Worm (Caenorhabditis elegans) whole organism, late embryonic: ENCODE data around the gene B0035.21.

Experiments
- F13H6.1 ChIP-seq: sonication (generic microtip); optimal IDR thresholded peaks from 2 replicates; lab custom pipeline; 2016; ENCODE audit warnings: missing genetic modification characterization, missing compliant biosample characterization
- T23F11.4 ChIP-seq: fragments of 200-800 bp; sonication (Bioruptor generic); optimal IDR thresholded peaks from 2 replicates; lab custom pipeline; 2018; ENCODE audit warnings: mild to moderate bottlenecking, missing genetic modification characterization, missing compliant biosample characterization
- ahr-1 ChIP-seq: sonication (generic microtip); optimal IDR thresholded peaks from 2 replicates; lab custom pipeline; 2016; ENCODE audit warnings: missing genetic modification characterization, missing compliant biosample characterization
- ama-1 ChIP-seq: fragments of 150-350 bp; optimal IDR thresholded peaks from 2 replicates; lab custom pipeline; 2014
- ceh-14 ChIP-seq: sonication (generic microtip); optimal IDR thresholded peaks from 2 replicates; lab custom pipeline; 2016; ENCODE audit warnings: missing genotype, missing genetic modification characterization, missing compliant biosample characterization
- ceh-18 ChIP-seq: sonication (generic microtip); optimal IDR thresholded peaks from 2 replicates; lab custom pipeline; 2016; ENCODE audit warnings: missing genetic modification characterization, missing compliant biosample characterization
- ceh-19 ChIP-seq: fragments of 200-800 bp; sonication (Bioruptor generic); optimal IDR thresholded peaks from 2 replicates; lab custom pipeline; 2018; ENCODE audit warnings: mild to moderate bottlenecking, missing genetic modification characterization, missing compliant biosample characterization
- ceh-2 ChIP-seq: sonication (generic microtip); optimal IDR thresholded peaks from 2 replicates; lab custom pipeline; 2016; ENCODE audit warnings: missing genotype, missing genetic modification characterization, missing compliant biosample characterization
- ceh-24 ChIP-seq: sonication (generic microtip); optimal IDR thresholded peaks from 2 replicates; lab custom pipeline; 2016; ENCODE audit warnings: mild to moderate bottlenecking, missing genetic modification characterization, missing compliant biosample characterization
- ceh-30 ChIP-seq: fragments of 150-350 bp; optimal IDR thresholded peaks from 2 replicates; lab custom pipeline; 2014; ENCODE audit warnings: missing biosample characterization, missing genetic modification characterization
- ceh-31 ChIP-seq: sonication (generic microtip); optimal IDR thresholded peaks from 2 replicates; lab custom pipeline; 2016; ENCODE audit warnings: missing genetic modification characterization, missing compliant biosample characterization
- ceh-34 ChIP-seq: sonication (generic microtip); optimal IDR thresholded peaks from 2 replicates; lab custom pipeline; 2016; ENCODE audit warnings: mild to moderate bottlenecking, missing genetic modification characterization, missing compliant biosample characterization
- ceh-45 ChIP-seq: fragments of 200-800 bp; sonication (Bioruptor generic); IDR thresholded peaks from 2 replicates; pipeline ENCODE4 v1.3.6; 2022; ENCODE audit warnings: missing genetic modification reagents, missing genetic modification characterization, missing compliant biosample characterization
- ceh-6 ChIP-seq: fragments of 200-800 bp; sonication (Bioruptor generic); optimal IDR thresholded peaks from 2 replicates; lab custom pipeline; 2018; ENCODE audit warnings: mild to moderate bottlenecking, missing genetic modification characterization, missing compliant biosample characterization
- ceh-9 ChIP-seq: sonication (generic microtip); optimal IDR thresholded peaks from 2 replicates; lab custom pipeline; 2016; ENCODE audit warnings: mild to moderate bottlenecking, missing genetic modification characterization, inconsistent platforms, missing compliant biosample characterization
- dmd-4 ChIP-seq: sonication (generic microtip); optimal IDR thresholded peaks from 2 replicates; lab custom pipeline; 2016; ENCODE audit warnings: borderline replicate concordance, missing genetic modification characterization, missing compliant biosample characterization
- dve-1 ChIP-seq: sonication (generic microtip); optimal IDR thresholded peaks from 2 replicates; lab custom pipeline; 2017; ENCODE audit warnings: antibody characterized with exemption, mild to moderate bottlenecking, missing genetic modification characterization, missing compliant biosample characterization
- elt-2 ChIP-seq: sonication (generic microtip); optimal IDR thresholded peaks from 2 replicates; lab custom pipeline; 2016; ENCODE audit warnings: missing genetic modification reagents, missing genetic modification characterization, missing compliant biosample characterization
- eyg-1 ChIP-seq: sonication (generic microtip); optimal IDR thresholded peaks from 2 replicates; lab custom pipeline; 2016; ENCODE audit warnings: missing genotype, missing genetic modification characterization, missing compliant biosample characterization
- fkh-10 ChIP-seq: fragments of 150-350 bp; optimal IDR thresholded peaks from 2 replicates; lab custom pipeline; 2014; ENCODE audit warnings: missing biosample characterization, missing genetic modification reagents, missing genetic modification characterization
- fkh-6 ChIP-seq: sonication (generic microtip); optimal IDR thresholded peaks from 2 replicates; lab custom pipeline; 2016; ENCODE audit warnings: missing genetic modification characterization, missing compliant biosample characterization
- gmeb-2 ChIP-seq: sonication (generic microtip); optimal IDR thresholded peaks from 2 replicates; lab custom pipeline; 2016; ENCODE audit warnings: missing genetic modification characterization, inconsistent platforms, missing compliant biosample characterization
- hlh-30 ChIP-seq: sonication (generic microtip); optimal IDR thresholded peaks from 2 replicates; lab custom pipeline; 2017; ENCODE audit warnings: antibody characterized with exemption, missing genetic modification characterization, missing compliant biosample characterization; ENCODE audit not compliant: insufficient read depth
- hlh-6 ChIP-seq: sonication (generic microtip); optimal IDR thresholded peaks from 2 replicates; lab custom pipeline; 2016; ENCODE audit warnings: missing genotype, missing genetic modification characterization, missing compliant biosample characterization
- hlh-8 ChIP-seq: sonication (generic microtip); optimal IDR thresholded peaks from 2 replicates; lab custom pipeline; 2016; ENCODE audit warnings: missing genotype, missing genetic modification characterization, missing compliant biosample characterization
- lim-6 ChIP-seq: sonication (generic microtip); optimal IDR thresholded peaks from 2 replicates; lab custom pipeline; 2016; ENCODE audit warnings: missing genetic modification characterization, missing compliant biosample characterization
- lin-11 ChIP-seq: fragments of 200-800 bp; sonication (Bioruptor generic); optimal IDR thresholded peaks from 2 replicates; lab custom pipeline; 2018; ENCODE audit warnings: mild to moderate bottlenecking, missing genetic modification characterization, missing compliant biosample characterization
- madf-2 ChIP-seq: sonication (generic microtip); optimal IDR thresholded peaks from 2 replicates; lab custom pipeline; 2017; ENCODE audit warnings: missing genetic modification characterization, missing compliant biosample characterization
- mec-3 ChIP-seq: sonication (generic microtip); optimal IDR thresholded peaks from 2 replicates; lab custom pipeline; 2016; ENCODE audit warnings: borderline replicate concordance, missing genetic modification characterization, missing compliant biosample characterization
- nfya-1 ChIP-seq: sonication (generic microtip); optimal IDR thresholded peaks from 2 replicates; lab custom pipeline; 2017; ENCODE audit warnings: missing genetic modification characterization, mild to moderate bottlenecking, missing compliant biosample characterization, antibody characterized with exemption, moderate library complexity
- nhr-11 ChIP-seq: fragments of 150-350 bp; optimal IDR thresholded peaks from 2 replicates; lab custom pipeline; 2014; ENCODE audit warnings: missing biosample characterization, missing genetic modification characterization
- npax-4 ChIP-seq: sonication (generic microtip); optimal IDR thresholded peaks from 2 replicates; lab custom pipeline; 2016; ENCODE audit warnings: missing genetic modification characterization, missing compliant biosample characterization
- odd-2 ChIP-seq: sonication (generic microtip); optimal IDR thresholded peaks from 2 replicates; lab custom pipeline; 2017; ENCODE audit warnings: antibody characterized with exemption, mild to moderate bottlenecking, missing genetic modification characterization, missing compliant biosample characterization
- pax-1 ChIP-seq: fragments of 150-350 bp; optimal IDR thresholded peaks from 2 replicates; lab custom pipeline; 2014; ENCODE audit warnings: missing biosample characterization, missing genetic modification characterization
- pha-4 ChIP-seq: fragments of 150-350 bp; optimal IDR thresholded peaks from 2 replicates; lab custom pipeline; 2018; ENCODE audit warnings: missing biosample characterization, missing genetic modification reagents, missing genetic modification characterization
- pqm-1 ChIP-seq: sonication (generic microtip); optimal IDR thresholded peaks from 2 replicates; lab custom pipeline; 2016; ENCODE audit warnings: missing genetic modification characterization, missing compliant biosample characterization
- pros-1 ChIP-seq: fragments of 150-350 bp; optimal IDR thresholded peaks from 2 replicates; lab custom pipeline; 2014; ENCODE audit warnings: missing biosample characterization, missing genetic modification reagents, missing genetic modification characterization
- ref-2 ChIP-seq: sonication (generic microtip); optimal IDR thresholded peaks from 2 replicates; lab custom pipeline; 2016; ENCODE audit warnings: missing genetic modification characterization, missing compliant biosample characterization
- sdc-2 ChIP-seq: sonication (generic microtip); optimal IDR thresholded peaks from 2 replicates; lab custom pipeline; 2016; ENCODE audit warnings: missing genotype, missing genetic modification characterization, missing compliant biosample characterization
- sox-2 ChIP-seq: fragments of 200-800 bp; sonication (Bioruptor generic); IDR thresholded peaks from 2 replicates; pipeline ENCODE4 v1.3.6; 2022; ENCODE audit warnings: missing genetic modification reagents, missing genetic modification characterization, missing compliant biosample characterization
- tbx-7 ChIP-seq: sonication (generic microtip); optimal IDR thresholded peaks from 2 replicates; lab custom pipeline; 2016; ENCODE audit warnings: missing genotype, missing genetic modification characterization, missing compliant biosample characterization
- ttx-3 ChIP-seq: sonication (generic microtip); optimal IDR thresholded peaks from 2 replicates; lab custom pipeline; 2016; ENCODE audit warnings: missing genetic modification reagents, missing genetic modification characterization, missing compliant biosample characterization
- unc-42 ChIP-seq: sonication (generic microtip); optimal IDR thresholded peaks from 2 replicates; lab custom pipeline; 2016; ENCODE audit warnings: missing genotype, missing genetic modification characterization, missing compliant biosample characterization
- unc-55 ChIP-seq: sonication (generic microtip); optimal IDR thresholded peaks from 2 replicates; lab custom pipeline; 2017; ENCODE audit warnings: missing biosample characterization, missing genetic modification reagents, missing genetic modification characterization
- zip-5 ChIP-seq: sonication (generic microtip); optimal IDR thresholded peaks from 2 replicates; lab custom pipeline; 2016; ENCODE audit warnings: missing genetic modification characterization, missing compliant biosample characterization
- ztf-16 ChIP-seq: sonication (generic microtip); optimal IDR thresholded peaks from 2 replicates; lab custom pipeline; 2017; ENCODE audit warnings: missing genetic modification characterization, missing compliant biosample characterization

B0035.21 gene

DNA sequence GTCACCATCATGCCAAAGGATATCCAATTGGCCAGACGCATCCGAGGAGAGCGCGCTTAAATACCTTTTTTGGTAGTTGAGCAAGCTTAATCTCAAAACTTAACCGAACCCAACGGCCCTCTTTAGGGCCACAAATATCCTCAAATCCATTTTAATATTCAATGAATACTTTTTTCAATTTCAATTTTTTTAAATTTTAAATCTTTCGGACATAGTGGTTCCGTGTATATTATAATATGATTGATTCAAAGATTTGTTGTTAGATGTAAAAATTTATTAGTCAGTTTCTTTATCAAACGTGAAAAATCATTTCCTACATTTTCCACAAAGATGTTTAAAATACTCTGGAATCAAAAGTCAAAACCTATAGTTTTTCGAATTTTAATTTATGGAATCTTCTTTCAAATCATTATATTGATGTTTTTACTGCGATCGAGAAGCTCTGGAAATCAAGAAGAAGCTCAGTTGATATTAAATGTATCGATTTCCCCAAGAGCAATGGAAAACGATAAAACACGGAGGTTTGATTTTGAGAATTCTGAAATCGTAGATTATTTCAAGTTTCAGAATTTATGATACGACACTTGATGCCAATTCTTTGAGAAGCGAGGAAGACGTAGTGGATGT is at the start of gene B0035.21:
Gene B0035.21 (plus strand): TSS at position 322 of the 627 bp plus-strand sequence.
- TF ChIP-seq hlh-8 (no peak), ceh-6 (GFP tag; lab: Kevin White, UChicago) (no peak), ahr-1 (tag; lab: Kevin White, UChicago) (no peak), ttx-3 (no peak), fkh-10 (GFP tag; lab: Kevin White, UChicago) (no peak), sdc-2 (tag; lab: Kevin White, UChicago) (no peak), ceh-9 (tag; lab: Kevin White, UChicago) (no peak), sox-2 (GFP tag; lab: Robert Waterston, UW) (no peak), hlh-6 (tag; lab: Kevin White, UChicago) (no peak), lin-11 (no peak), unc-55 (GFP tag; lab: Kevin White, UChicago) (no peak), ceh-34 (tag; lab: Kevin White, UChicago) (no peak), pax-1 (tag; lab: Kevin White, UChicago) (no peak), npax-4 (no peak), pros-1 (tag; lab: Kevin White, UChicago) (no peak), eyg-1 (tag; lab: Kevin White, UChicago) (no peak)
- TF ChIP-seq, all 69 proteins: peak for 0

- TF ChIP-seq ceh-24 (no peak), dve-1 (tag; lab: Kevin White, UChicago) (peak; percentile 63), elt-2 (peak; percentile 77), mec-3 (tag; lab: Kevin White, UChicago) (no peak)
Measured at ce11 chrIV:11284102-11284531, 42.9 kb upstream of the B0035.21 start.

DNA sequence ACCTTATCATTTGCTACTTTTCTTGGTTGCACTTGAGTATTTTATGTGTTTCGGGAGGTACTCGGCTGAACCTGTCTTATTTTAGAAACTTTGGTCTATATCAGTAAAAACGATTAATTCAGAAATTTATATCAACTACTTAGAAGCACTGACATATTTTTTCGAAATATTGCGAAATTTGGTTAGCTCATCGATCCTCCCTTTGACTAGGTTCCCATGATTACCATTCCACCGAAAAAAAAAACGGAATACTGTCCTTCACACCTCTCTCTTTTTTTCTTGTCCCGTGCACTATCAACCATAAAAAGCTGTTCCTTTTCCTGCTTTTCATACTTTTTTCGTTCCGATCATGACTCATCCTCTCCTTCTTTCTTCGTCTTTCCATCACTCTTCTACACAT is 41.8 kb upstream of the B0035.21 start:
- TF ChIP-seq ceh-19 (GFP tag; lab: Kevin White, UChicago) (no peak), ceh-2 (no peak), hlh-30 (tag; lab: Kevin White, UChicago) (no peak), lin-11 (no peak), sox-2 (GFP tag; lab: Robert Waterston, UW) (no peak), pqm-1 (tag; lab: Kevin White, UChicago) (no peak), ref-2 (no peak), ceh-24 (no peak), odd-2 (tag; lab: Kevin White, UChicago) (no peak), fkh-6 (tag; lab: Kevin White, UChicago) (no peak), gmeb-2 (tag; lab: Kevin White, UChicago) (no peak), pros-1 (tag; lab: Kevin White, UChicago) (no peak), tbx-7 (no peak), lim-6 (tag; lab: Kevin White, UChicago) (no peak), ceh-31 (tag; lab: Kevin White, UChicago) (no peak), ceh-34 (tag; lab: Kevin White, UChicago) (no peak)

DNA sequence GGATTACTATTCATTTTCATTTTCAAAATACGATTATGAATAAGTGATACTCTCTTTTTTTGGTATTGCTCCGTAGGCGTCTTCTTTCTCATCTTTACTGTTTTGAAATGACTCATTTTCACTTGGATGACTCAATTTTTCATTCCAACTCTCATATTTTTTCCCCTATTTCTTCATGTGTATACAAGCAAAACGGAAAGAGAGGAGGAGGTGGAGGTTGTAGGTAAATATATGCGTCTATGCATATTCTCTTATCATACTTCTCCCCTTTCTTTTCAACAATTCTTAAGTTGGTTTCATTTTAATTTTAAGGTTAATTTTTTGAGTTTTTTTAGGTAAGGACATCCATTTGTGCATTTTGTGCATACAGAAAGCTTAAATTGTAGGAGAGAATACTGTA is 40.9 kb upstream of the B0035.21 start:
- TF ChIP-seq ceh-30 (tag; lab: Kevin White, UChicago) (no peak), ceh-14 (tag; lab: Kevin White, UChicago) (no peak), zip-5 (tag; lab: Kevin White, UChicago) (no peak), unc-42 (tag; lab: Kevin White, UChicago) (no peak), ama-1 (lab: Kevin White, UChicago) (no peak), ceh-45 (GFP tag; lab: Robert Waterston, UW) (no peak), dmd-4 (tag; lab: Kevin White, UChicago) (no peak), mec-3 (tag; lab: Kevin White, UChicago) (no peak), ref-2 (no peak), ztf-16 (no peak), nfya-1 (tag; lab: Kevin White, UChicago) (no peak), pros-1 (tag; lab: Kevin White, UChicago) (no peak), unc-55 (GFP tag; lab: Kevin White, UChicago) (no peak), madf-2 (tag; lab: Kevin White, UChicago) (no peak), F13H6.1 (tag; lab: Kevin White, UChicago) (no peak), nhr-11 (tag; lab: Kevin White, UChicago) (no peak), pha-4 (no peak), T23F11.4 (GFP tag; lab: Kevin White, UChicago) (no peak), ceh-18 (tag; lab: Kevin White, UChicago) (no peak), sox-2 (GFP tag; lab: Robert Waterston, UW) (no peak)
